Fruit fly (Drosophila melanogaster) whole organism, embryonic: ENCODE data around the gene CG11550.

Experiments used
- ATbp ChIP-seq: fragments of 200-800 bp; sonication (Bioruptor generic); optimal IDR thresholded peaks from 2 replicates; lab custom pipeline; 2017; ENCODE audit warnings: missing biosample characterization, mild to moderate bottlenecking, missing genetic modification characterization, missing genetic modification reagents
- Atf-2 ChIP-seq: fragments of 200-800 bp; sonication (Bioruptor generic); optimal IDR thresholded peaks from 2 replicates; lab custom pipeline; 2016; ENCODE audit warnings: missing biosample characterization, missing genetic modification characterization
- Atf3 ChIP-seq: fragments of 200-800 bp; sonication (Bioruptor generic); optimal IDR thresholded peaks from 3 replicates; lab custom pipeline; 2016; ENCODE audit warnings: missing biosample characterization, missing genetic modification characterization
- B-H1 ChIP-seq: fragments of 200-800 bp; sonication (Bioruptor generic); IDR thresholded peaks from 3 replicates; pipeline ENCODE4 v1.3.6; 2022; ENCODE audit warnings: missing biosample characterization, missing genetic modification characterization
- CG11398 ChIP-seq: fragments of 200-800 bp; sonication (Bioruptor generic); optimal IDR thresholded peaks from 2 replicates; lab custom pipeline; 2016; ENCODE audit warnings: missing biosample characterization, missing genetic modification characterization
- CG11456 ChIP-seq: fragments of 200-800 bp; sonication (Bioruptor generic); IDR thresholded peaks from 3 replicates; pipeline ENCODE4 v1.3.6; 2022; ENCODE audit warnings: missing biosample characterization, missing genetic modification characterization
- CG13123 ChIP-seq: fragments of 200-800 bp; sonication (Bioruptor generic); optimal IDR thresholded peaks from 2 replicates; lab custom pipeline; 2016; ENCODE audit warnings: missing biosample characterization, missing genetic modification characterization
- CG16779 ChIP-seq: fragments of 200-800 bp; sonication (Bioruptor generic); IDR thresholded peaks from 2 replicates; pipeline ENCODE4 v1.3.6; 2022; ENCODE audit warnings: missing biosample characterization, missing genetic modification characterization
- CG1792 ChIP-seq: fragments of 200-800 bp; sonication (Bioruptor generic); optimal IDR thresholded peaks from 2 replicates; lab custom pipeline; 2016; ENCODE audit warnings: missing biosample characterization, missing genetic modification characterization
- CG2199 ChIP-seq: fragments of 200-800 bp; sonication (Bioruptor generic); IDR thresholded peaks from 3 replicates; pipeline ENCODE4 v1.3.6; 2022; ENCODE audit warnings: missing biosample characterization, missing genetic modification characterization
- CG31224 ChIP-seq: fragments of 200-800 bp; sonication (Bioruptor generic); IDR thresholded peaks from 2 replicates; pipeline ENCODE4 v1.3.6; 2022; ENCODE audit warnings: missing biosample characterization, missing genetic modification characterization
- CG4820 ChIP-seq: fragments of 200-800 bp; sonication (Bioruptor generic); optimal IDR thresholded peaks from 3 replicates; lab custom pipeline; 2016; ENCODE audit warnings: missing biosample characterization, missing genetic modification characterization
- CG4854 ChIP-seq: fragments of 200-800 bp; sonication (Bioruptor generic); optimal IDR thresholded peaks from 2 replicates; lab custom pipeline; 2016; ENCODE audit warnings: missing biosample characterization, missing genetic modification characterization, inconsistent platforms
- CG5245 ChIP-seq: fragments of 200-800 bp; sonication (Bioruptor generic); optimal IDR thresholded peaks from 3 replicates; lab custom pipeline; 2016; ENCODE audit warnings: missing biosample characterization, missing genetic modification characterization
- CG6654 ChIP-seq: fragments of 200-800 bp; sonication (Bioruptor generic); optimal IDR thresholded peaks from 2 replicates; lab custom pipeline; 2017; ENCODE audit warnings: missing biosample characterization, mild to moderate bottlenecking, missing genetic modification characterization
- CG6854 ChIP-seq: fragments of 200-800 bp; sonication (Bioruptor generic); optimal IDR thresholded peaks from 3 replicates; lab custom pipeline; 2017; ENCODE audit warnings: missing biosample characterization, mild to moderate bottlenecking, missing genetic modification characterization
- CG8359 ChIP-seq: fragments of 200-800 bp; sonication (Bioruptor generic); optimal IDR thresholded peaks from 2 replicates; lab custom pipeline; 2017; ENCODE audit warnings: missing biosample characterization, mild to moderate bottlenecking, missing genetic modification characterization, borderline replicate concordance
- CrebB ChIP-seq: fragments of 200-800 bp; sonication (Bioruptor generic); optimal IDR thresholded peaks from 3 replicates; lab custom pipeline; 2018; ENCODE audit warnings: missing biosample characterization, mild to moderate bottlenecking, missing genetic modification characterization
- D ChIP-seq, 2 experiments: fragments of 200-800 bp in 1 of 2; fragments of >200 bp in 1 of 2; sonication (Bioruptor generic) in 1 of 2; optimal IDR thresholded peaks; 2 replicates in 1 of 2; 3 replicates in 1 of 2; lab custom pipeline; 2017; ENCODE audit warnings: mild to moderate bottlenecking in 1 of 2, missing biosample characterization in 1 of 2, missing genetic modification characterization in 1 of 2, missing genetic modification reagents in 1 of 2
- Dbx ChIP-seq: fragments of 200-800 bp; sonication (Bioruptor generic); IDR thresholded peaks from 3 replicates; pipeline ENCODE4 v1.3.6; 2022; ENCODE audit warnings: missing biosample characterization, missing genetic modification characterization
- Dip2 ChIP-seq: fragments of 200-800 bp; sonication (Bioruptor generic); IDR thresholded peaks from 2 replicates; pipeline ENCODE4 v1.3.6; 2022; ENCODE audit warnings: missing biosample characterization, missing genetic modification characterization
- Doc3 ChIP-seq: fragments of 200-800 bp; sonication (Bioruptor generic); IDR thresholded peaks from 3 replicates; pipeline ENCODE4 v1.3.6; 2022; ENCODE audit warnings: missing biosample characterization, missing genetic modification characterization; ENCODE audit not compliant: partially characterized antibody
- NC2α ChIP-seq: fragments of 200-800 bp; sonication (Bioruptor generic); optimal IDR thresholded peaks from 2 replicates; lab custom pipeline; 2016; ENCODE audit warnings: missing biosample characterization, missing genetic modification characterization
- Neu2 ChIP-seq: fragments of 200-800 bp; sonication (Bioruptor generic); optimal IDR thresholded peaks from 3 replicates; lab custom pipeline; 2016; ENCODE audit warnings: missing biosample characterization, missing genetic modification characterization, borderline replicate concordance
- NfI ChIP-seq: fragments of 200-800 bp; sonication (Bioruptor generic); optimal IDR thresholded peaks from 3 replicates; lab custom pipeline; 2018; ENCODE audit warnings: missing biosample characterization, mild to moderate bottlenecking, missing genetic modification characterization, moderate library complexity
- Opbp ChIP-seq: fragments of 200-800 bp; sonication (Bioruptor generic); IDR thresholded peaks from 3 replicates; pipeline ENCODE4 v1.3.6; 2022; ENCODE audit warnings: missing biosample characterization, missing genetic modification characterization; ENCODE audit not compliant: partially characterized antibody
- Ravus ChIP-seq: fragments of 200-800 bp; sonication (Bioruptor generic); IDR thresholded peaks from 2 replicates; pipeline ENCODE4 v1.3.6; 2022; ENCODE audit warnings: missing biosample characterization, missing genetic modification characterization
- Rx ChIP-seq: fragments of 200-800 bp; sonication (Bioruptor generic); IDR thresholded peaks from 2 replicates; pipeline ENCODE4 v1.3.6; 2022; ENCODE audit warnings: missing biosample characterization, missing genetic modification characterization
- ac ChIP-seq: fragments of 200-800 bp; sonication (Bioruptor generic); optimal IDR thresholded peaks from 3 replicates; lab custom pipeline; 2017; ENCODE audit warnings: missing biosample characterization, mild to moderate bottlenecking, missing genetic modification characterization
- ash1 ChIP-seq: fragments of 200-800 bp; sonication (Bioruptor generic); optimal IDR thresholded peaks from 2 replicates; lab custom pipeline; 2018; ENCODE audit warnings: missing biosample characterization, mild to moderate bottlenecking, missing genetic modification characterization
- bbx ChIP-seq: fragments of 200-800 bp; sonication (Bioruptor generic); IDR thresholded peaks from 2 replicates; pipeline ENCODE4 v1.3.6; 2022; ENCODE audit warnings: missing biosample characterization, missing genetic modification characterization; ENCODE audit not compliant: partially characterized antibody
- cg ChIP-seq: fragments of 200-800 bp; sonication (Bioruptor generic); optimal IDR thresholded peaks from 3 replicates; lab custom pipeline; 2019; ENCODE audit warnings: missing biosample characterization, mild to moderate bottlenecking, missing genetic modification characterization, moderate library complexity
- crc ChIP-seq: fragments of 200-800 bp; sonication (Bioruptor generic); optimal IDR thresholded peaks from 2 replicates; lab custom pipeline; 2016; ENCODE audit warnings: missing biosample characterization, missing genetic modification characterization
- da ChIP-seq: fragments of 200-800 bp; sonication (Bioruptor generic); optimal IDR thresholded peaks from 2 replicates; lab custom pipeline; 2016; ENCODE audit warnings: missing biosample characterization, missing genetic modification characterization
- disco-r ChIP-seq: fragments of 200-800 bp; sonication (Bioruptor generic); optimal IDR thresholded peaks from 2 replicates; lab custom pipeline; 2016; ENCODE audit warnings: missing biosample characterization, missing genetic modification characterization
- esg ChIP-seq: fragments of 200-800 bp; sonication (Bioruptor generic); conservative IDR thresholded peaks from 2 replicates; pipeline ENCODE4 v1.3.6; 2022; ENCODE audit warnings: missing biosample characterization, missing genetic modification characterization
- fd96Cb ChIP-seq: fragments of 200-800 bp; sonication (Bioruptor generic); optimal IDR thresholded peaks from 2 replicates; lab custom pipeline; 2018; ENCODE audit warnings: missing biosample characterization, mild to moderate bottlenecking, missing genetic modification characterization, moderate library complexity
- gro ChIP-seq: fragments of 200-800 bp; sonication (Bioruptor generic); optimal IDR thresholded peaks from 2 replicates; lab custom pipeline; 2016; ENCODE audit warnings: missing biosample characterization, missing genetic modification characterization
- nau ChIP-seq: fragments of 200-800 bp; sonication (Bioruptor generic); optimal IDR thresholded peaks from 3 replicates; lab custom pipeline; 2017; ENCODE audit warnings: missing biosample characterization, mild to moderate bottlenecking, missing genetic modification characterization, missing genetic modification reagents
- nerfin-2 ChIP-seq: fragments of 200-800 bp; sonication (Bioruptor generic); IDR thresholded peaks from 2 replicates; pipeline ENCODE4 v1.3.6; 2022; ENCODE audit warnings: missing biosample characterization, missing genetic modification characterization; ENCODE audit not compliant: partially characterized antibody
- psq ChIP-seq: fragments of 200-800 bp; sonication (Bioruptor generic); optimal IDR thresholded peaks from 2 replicates; lab custom pipeline; 2017; ENCODE audit warnings: missing biosample characterization, missing genetic modification characterization
- pum ChIP-seq: fragments of 200-800 bp; sonication (Bioruptor generic); optimal IDR thresholded peaks from 2 replicates; lab custom pipeline; 2016; ENCODE audit warnings: missing biosample characterization, missing genetic modification characterization
- scrt ChIP-seq: fragments of 200-800 bp; sonication (Bioruptor generic); optimal IDR thresholded peaks from 2 replicates; lab custom pipeline; 2018; ENCODE audit warnings: missing biosample characterization, mild to moderate bottlenecking, missing genetic modification characterization, moderate library complexity
- sisA ChIP-seq: fragments of 200-800 bp; sonication (Bioruptor generic); IDR thresholded peaks from 2 replicates; pipeline ENCODE4 v1.3.6; 2022; ENCODE audit warnings: missing biosample characterization, missing genetic modification characterization
- tgo ChIP-seq: fragments of 200-800 bp; sonication (Bioruptor generic); IDR thresholded peaks from 3 replicates; pipeline ENCODE4 v1.3.6; 2022; ENCODE audit warnings: missing biosample characterization, missing genetic modification characterization
- tll ChIP-seq, 2 experiments: fragments of 200-800 bp in 1 of 2; fragments of >200 bp in 1 of 2; sonication (Bioruptor generic) in 1 of 2; optimal IDR thresholded peaks; 2 replicates each; lab custom pipeline; 2017 to 2019; ENCODE audit warnings: missing biosample characterization in 2 of 2, missing genetic modification characterization in 2 of 2, mild to moderate bottlenecking in 1 of 2, moderate library complexity in 1 of 2
- vfl ChIP-seq: fragments of 200-800 bp; sonication (Bioruptor generic); optimal IDR thresholded peaks from 2 replicates; lab custom pipeline; 2016; ENCODE audit warnings: missing biosample characterization, missing genetic modification characterization
- zen2 ChIP-seq: fragments of 200-800 bp; sonication (Bioruptor generic); IDR thresholded peaks from 3 replicates; pipeline ENCODE4 v1.3.6; 2022; ENCODE audit warnings: missing biosample characterization, missing genetic modification characterization; ENCODE audit not compliant: partially characterized antibody

CG11550 gene

DNA sequence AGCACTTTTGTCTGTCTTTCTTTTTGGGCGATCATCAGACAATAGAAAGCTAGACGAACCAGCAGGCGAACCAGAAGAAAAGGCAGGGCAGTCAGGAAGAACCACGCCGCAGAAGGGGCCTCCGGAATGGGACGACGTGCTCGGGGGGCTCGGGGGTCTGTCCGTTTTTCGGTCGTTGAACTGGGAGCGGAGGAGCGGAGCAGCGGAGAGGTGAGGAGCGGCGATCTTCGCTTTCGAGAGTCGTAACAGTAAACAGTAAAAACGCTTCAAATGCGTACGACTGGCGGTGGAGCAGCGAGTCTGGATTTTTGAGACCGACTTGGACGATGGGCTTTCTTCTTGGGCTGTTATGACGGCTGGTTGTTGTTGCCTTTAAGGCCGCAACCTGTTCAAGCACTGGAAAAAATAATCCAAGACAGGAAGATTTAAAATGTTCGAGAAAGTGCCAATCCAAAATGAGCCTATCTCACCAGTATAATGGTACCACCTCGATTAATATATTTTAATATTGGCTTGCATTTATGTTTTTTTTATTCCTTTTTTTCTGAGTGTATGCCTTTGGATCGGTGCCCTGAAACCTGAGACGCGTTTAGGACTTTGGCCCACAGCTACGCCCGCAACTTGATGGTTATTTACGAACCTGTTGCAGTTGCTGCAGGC lies 7.1 kb upstream of the CG11550 start:
- no peak for TF ChIP-seq Neu2 (GFP tag; lab: Kevin White, UChicago)
- TF ChIP-seq bbx (GFP tag; lab: Robert Waterston, UW), result no peak
- peak; percentile 87 for TF ChIP-seq CG8359
- TF ChIP-seq NC2α, result peak; percentile 73
- TF ChIP-seq NfI, result peak; percentile 81
- TF ChIP-seq CG31224 (GFP tag; lab: Robert Waterston, UW), result no peak
- peak; percentile 25; the same call in 1 of the 3 replicates for TF ChIP-seq CG11456 (GFP tag; lab: Robert Waterston, UW)
- peak; percentile 68 for TF ChIP-seq CG4854 (GFP tag; lab: Kevin White, UChicago)
- TF ChIP-seq disco-r (GFP tag; lab: Kevin White, UChicago), result peak; percentile 45
- TF ChIP-seq ash1 (GFP tag; lab: Kevin White, UChicago), result no peak
- TF ChIP-seq tll (GFP tag; optimal IDR thresholded peaks at IDR 0.05; lab: Kevin White, UChicago), result peak in 1 of 2 experiments; percentile 34
- peak; percentile 84 for TF ChIP-seq Atf-2 (GFP tag; lab: Kevin White, UChicago)
- peak; percentile 69; the same call in 2 of the 3 replicates for TF ChIP-seq B-H1
- peak; percentile 68 for TF ChIP-seq crc (GFP tag; lab: Kevin White, UChicago)
- peak; percentile 75 for TF ChIP-seq Rx
- TF ChIP-seq D (optimal IDR thresholded peaks at IDR 0.05; lab: Kevin White, UChicago), result no peak
- peak; percentile 95 for TF ChIP-seq D (GFP tag; optimal IDR thresholded peaks at IDR 0.05; lab: Kevin White, UChicago)
- peak; percentile 60; the same call in 2 of the 3 replicates for TF ChIP-seq tgo (GFP tag; lab: Robert Waterston, UW)
- TF ChIP-seq ac (GFP tag; lab: Kevin White, UChicago), result peak; percentile 73
- peak; percentile 24 for TF ChIP-seq CG6854 (GFP tag; lab: Kevin White, UChicago)
- TF ChIP-seq Ravus (GFP tag; lab: Robert Waterston, UW), result peak; percentile 6; the same call in 1 of the 2 replicates
- TF ChIP-seq esg (GFP tag; lab: Robert Waterston, UW), result peak; percentile 74
- TF ChIP-seq nau, result peak; percentile 66
- peak; percentile 69 for TF ChIP-seq CG13123 (GFP tag; lab: Kevin White, UChicago)
- peak; percentile 66 for TF ChIP-seq scrt (GFP tag; lab: Kevin White, UChicago)
- TF ChIP-seq CG16779 (GFP tag; lab: Robert Waterston, UW), result no peak
- no peak for TF ChIP-seq Doc3
- no peak for TF ChIP-seq cg (GFP tag; lab: Kevin White, UChicago)
- TF ChIP-seq nerfin-2 (GFP tag; lab: Robert Waterston, UW), result no peak
- peak; percentile 63 for TF ChIP-seq CG1792 (GFP tag; lab: Kevin White, UChicago)
- TF ChIP-seq CG6654, result peak; percentile 82
- TF ChIP-seq Opbp (GFP tag; lab: Robert Waterston, UW), result peak; percentile 34; the same call in 1 of the 3 replicates
- peak; percentile 51 for TF ChIP-seq psq
- no peak for TF ChIP-seq Dbx (GFP tag; lab: Robert Waterston, UW)
- TF ChIP-seq pum (GFP tag; lab: Kevin White, UChicago), result peak; percentile 87
- TF ChIP-seq Atf3 (GFP tag; lab: Kevin White, UChicago), result peak; percentile 87
- no peak for TF ChIP-seq zen2
- no peak for TF ChIP-seq gro (GFP tag; lab: Kevin White, UChicago)
- TF ChIP-seq CG5245 (GFP tag; lab: Kevin White, UChicago), result peak; percentile 92
- peak; percentile 91 for TF ChIP-seq ATbp (GFP tag; lab: Kevin White, UChicago)
- TF ChIP-seq vfl (GFP tag; lab: Kevin White, UChicago), result no peak
- peak; percentile 84 for TF ChIP-seq CG11398 (GFP tag; lab: Kevin White, UChicago)
- TF ChIP-seq CG4820, result peak; percentile 94
- TF ChIP-seq sisA (GFP tag; lab: Robert Waterston, UW), result peak; percentile 87
- TF ChIP-seq CG2199 (GFP tag; lab: Robert Waterston, UW), result peak; percentile 82; the same call in 2 of the 3 replicates
- TF ChIP-seq CrebB, result peak; percentile 67
- peak; percentile 95 for TF ChIP-seq fd96Cb
- no peak for TF ChIP-seq Dip2 (GFP tag; lab: Robert Waterston, UW)
- TF ChIP-seq da (GFP tag; lab: Kevin White, UChicago), result peak; percentile 15
